Worm (Caenorhabditis elegans): ENCODE results near the gene srw-8.

- TF ChIP-seq ama-1 (optimal IDR thresholded peaks at IDR 0.05) = no peak
- no peak for TF ChIP-seq nhr-237 (tag; optimal IDR thresholded peaks at IDR 0.05)
- no peak for TF ChIP-seq nhr-28 (tag; optimal IDR thresholded peaks at IDR 0.05)
Observed at ce11 chrV:3032343-3032742, 1.8 kb downstream of the srw-8 start, which contains the start of gene irld-38.
